Fruit fly (Drosophila melanogaster) whole organism, embryonic: ENCODE data around the gene Porin2.

Experiments used
- ATbp ChIP-seq: fragments of 200-800 bp; sonication (Bioruptor generic); optimal IDR thresholded peaks from 2 replicates; lab custom pipeline; 2017; ENCODE audit warnings: missing biosample characterization, mild to moderate bottlenecking, missing genetic modification characterization, missing genetic modification reagents
- Asciz ChIP-seq: fragments of 200-800 bp; sonication (Bioruptor generic); optimal IDR thresholded peaks from 2 replicates; lab custom pipeline; 2017; ENCODE audit warnings: missing biosample characterization, mild to moderate bottlenecking, missing genetic modification characterization, missing genetic modification reagents
- B-H1 ChIP-seq: fragments of 200-800 bp; sonication (Bioruptor generic); IDR thresholded peaks from 3 replicates; pipeline ENCODE4 v1.3.6; 2022; ENCODE audit warnings: missing biosample characterization, missing genetic modification characterization
- Bgb ChIP-seq: fragments of 200-800 bp; sonication (Bioruptor generic); IDR thresholded peaks from 2 replicates; pipeline ENCODE4 v1.3.6; 2022; ENCODE audit warnings: missing biosample characterization, missing genetic modification characterization; ENCODE audit not compliant: partially characterized antibody
- CG10321 ChIP-seq: fragments of 200-800 bp; sonication (Bioruptor generic); IDR thresholded peaks from 2 replicates; pipeline ENCODE4 v1.3.6; 2022; ENCODE audit warnings: missing biosample characterization, missing genetic modification characterization
- CG10543 ChIP-seq: fragments of 200-800 bp; sonication (Bioruptor generic); optimal IDR thresholded peaks from 3 replicates; lab custom pipeline; 2017; ENCODE audit warnings: missing biosample characterization, mild to moderate bottlenecking, missing genetic modification characterization, moderate library complexity
- CG10979 ChIP-seq: fragments of 200-800 bp; sonication (Bioruptor generic); optimal IDR thresholded peaks from 2 replicates; lab custom pipeline; 2018; ENCODE audit warnings: missing biosample characterization, mild to moderate bottlenecking, missing genetic modification characterization, moderate library complexity
- CG11093 ChIP-seq: fragments of 200-800 bp; sonication (Bioruptor generic); IDR thresholded peaks from 3 replicates; pipeline ENCODE4 v1.3.6; 2022; ENCODE audit warnings: missing biosample characterization, missing genetic modification characterization
- CG12236 ChIP-seq: fragments of 200-800 bp; sonication (Bioruptor generic); optimal IDR thresholded peaks from 2 replicates; lab custom pipeline; 2016; ENCODE audit warnings: missing biosample characterization, missing genetic modification characterization
- CG15601 ChIP-seq: fragments of 200-800 bp; sonication (Bioruptor generic); optimal IDR thresholded peaks from 3 replicates; lab custom pipeline; 2019; ENCODE audit warnings: missing biosample characterization, mild to moderate bottlenecking, missing genetic modification characterization, moderate library complexity
- CG15696 ChIP-seq: fragments of 200-800 bp; sonication (Bioruptor generic); optimal IDR thresholded peaks from 2 replicates; lab custom pipeline; 2019; ENCODE audit warnings: missing biosample characterization, mild to moderate bottlenecking, missing genetic modification characterization, moderate library complexity
- CG17361 ChIP-seq: fragments of 200-800 bp; sonication (Bioruptor generic); IDR thresholded peaks from 3 replicates; pipeline ENCODE4 v1.3.6; 2022; ENCODE audit warnings: missing biosample characterization, missing genetic modification characterization
- CG17802 ChIP-seq: fragments of 200-800 bp; sonication (Bioruptor generic); optimal IDR thresholded peaks from 2 replicates; lab custom pipeline; 2018; ENCODE audit warnings: missing biosample characterization, mild to moderate bottlenecking, missing genetic modification characterization, moderate library complexity
- CG2202 ChIP-seq: fragments of 200-800 bp; sonication (Bioruptor generic); optimal IDR thresholded peaks from 2 replicates; lab custom pipeline; 2018; ENCODE audit warnings: missing biosample characterization, mild to moderate bottlenecking, missing genetic modification characterization
- CG3407 ChIP-seq: fragments of 200-800 bp; sonication (Bioruptor generic); optimal IDR thresholded peaks from 2 replicates; lab custom pipeline; 2018; ENCODE audit warnings: missing biosample characterization, mild to moderate bottlenecking, missing genetic modification characterization
- CG3838 ChIP-seq: fragments of 200-800 bp; sonication (Bioruptor generic); optimal IDR thresholded peaks from 3 replicates; lab custom pipeline; 2016; ENCODE audit warnings: missing biosample characterization, missing genetic modification characterization
- CG7928 ChIP-seq: fragments of 200-800 bp; sonication (Bioruptor generic); optimal IDR thresholded peaks from 2 replicates; lab custom pipeline; 2017; ENCODE audit warnings: missing biosample characterization, mild to moderate bottlenecking, missing genetic modification characterization
- CG7987 ChIP-seq: fragments of 200-800 bp; sonication (Bioruptor generic); optimal IDR thresholded peaks from 2 replicates; lab custom pipeline; 2018; ENCODE audit warnings: missing biosample characterization, mild to moderate bottlenecking, missing genetic modification characterization, moderate library complexity
- CG9817 ChIP-seq: fragments of 200-800 bp; sonication (Bioruptor generic); optimal IDR thresholded peaks from 2 replicates; lab custom pipeline; 2018; ENCODE audit warnings: missing biosample characterization, mild to moderate bottlenecking, missing genetic modification characterization, moderate library complexity
- CkIIα-i1 ChIP-seq: fragments of 200-800 bp; sonication (Bioruptor generic); IDR thresholded peaks from 2 replicates; pipeline ENCODE4 v1.3.6; 2022; ENCODE audit warnings: missing biosample characterization, missing genetic modification characterization
- Dip2 ChIP-seq: fragments of 200-800 bp; sonication (Bioruptor generic); IDR thresholded peaks from 2 replicates; pipeline ENCODE4 v1.3.6; 2022; ENCODE audit warnings: missing biosample characterization, missing genetic modification characterization
- Drgx ChIP-seq: fragments of 200-800 bp; sonication (Bioruptor generic); IDR thresholded peaks from 2 replicates; pipeline ENCODE4 v1.3.6; 2022; ENCODE audit warnings: missing biosample characterization, missing genetic modification characterization
- Fer3 ChIP-seq: fragments of 200-800 bp; sonication (Bioruptor generic); optimal IDR thresholded peaks from 2 replicates; lab custom pipeline; 2018; ENCODE audit warnings: missing biosample characterization, mild to moderate bottlenecking, missing genetic modification characterization, moderate library complexity
- HHEX ChIP-seq: fragments of 200-800 bp; sonication (Bioruptor generic); optimal IDR thresholded peaks from 3 replicates; lab custom pipeline; 2017; ENCODE audit warnings: missing biosample characterization, mild to moderate bottlenecking, missing genetic modification characterization, missing genetic modification reagents
- Hr3 ChIP-seq: fragments of 200-800 bp; sonication (Bioruptor generic); optimal IDR thresholded peaks from 3 replicates; lab custom pipeline; 2016; ENCODE audit warnings: missing biosample characterization, missing genetic modification characterization
- Meics ChIP-seq: fragments of 200-800 bp; sonication (Bioruptor generic); optimal IDR thresholded peaks from 2 replicates; lab custom pipeline; 2017; ENCODE audit warnings: missing biosample characterization, mild to moderate bottlenecking, missing genetic modification characterization
- Neu2 ChIP-seq: fragments of 200-800 bp; sonication (Bioruptor generic); optimal IDR thresholded peaks from 3 replicates; lab custom pipeline; 2016; ENCODE audit warnings: missing biosample characterization, missing genetic modification characterization, borderline replicate concordance
- Six4 ChIP-seq: fragments of 200-800 bp; sonication (Bioruptor generic); optimal IDR thresholded peaks from 2 replicates; lab custom pipeline; 2016; ENCODE audit warnings: missing biosample characterization, missing genetic modification characterization
- Sox100B ChIP-seq: fragments of 200-800 bp; sonication (Bioruptor generic); optimal IDR thresholded peaks from 3 replicates; lab custom pipeline; 2018; ENCODE audit warnings: missing biosample characterization, mild to moderate bottlenecking, missing genetic modification characterization
- TFAM ChIP-seq: fragments of 200-800 bp; sonication (Bioruptor generic); optimal IDR thresholded peaks from 2 replicates; lab custom pipeline; 2017; ENCODE audit warnings: missing biosample characterization, missing genetic modification characterization, inconsistent platforms
- ase ChIP-seq: fragments of 200-800 bp; sonication (Bioruptor generic); IDR thresholded peaks from 3 replicates; pipeline ENCODE4 v1.3.6; 2022; ENCODE audit warnings: missing biosample characterization, missing genetic modification characterization
- br ChIP-seq: fragments of >200 bp; optimal IDR thresholded peaks from 2 replicates; lab custom pipeline; 2017
- cg ChIP-seq: fragments of 200-800 bp; sonication (Bioruptor generic); optimal IDR thresholded peaks from 3 replicates; lab custom pipeline; 2019; ENCODE audit warnings: missing biosample characterization, mild to moderate bottlenecking, missing genetic modification characterization, moderate library complexity
- da ChIP-seq: fragments of 200-800 bp; sonication (Bioruptor generic); optimal IDR thresholded peaks from 2 replicates; lab custom pipeline; 2016; ENCODE audit warnings: missing biosample characterization, missing genetic modification characterization
- disco-r ChIP-seq: fragments of 200-800 bp; sonication (Bioruptor generic); optimal IDR thresholded peaks from 2 replicates; lab custom pipeline; 2016; ENCODE audit warnings: missing biosample characterization, missing genetic modification characterization
- fd64A ChIP-seq: fragments of 200-800 bp; sonication (Bioruptor generic); optimal IDR thresholded peaks from 3 replicates; lab custom pipeline; 2018; ENCODE audit warnings: missing biosample characterization, mild to moderate bottlenecking, missing genetic modification characterization
- gfzf ChIP-seq: fragments of 200-800 bp; sonication (Bioruptor generic); optimal IDR thresholded peaks from 2 replicates; lab custom pipeline; 2016; ENCODE audit warnings: missing biosample characterization, mild to moderate bottlenecking, missing genetic modification characterization, moderate library complexity
- jing ChIP-seq: fragments of 200-800 bp; sonication (Bioruptor generic); optimal IDR thresholded peaks from 2 replicates; lab custom pipeline; 2018; ENCODE audit warnings: missing biosample characterization, mild to moderate bottlenecking, missing genetic modification characterization
- maf-S ChIP-seq: fragments of 200-800 bp; sonication (Bioruptor generic); optimal IDR thresholded peaks from 2 replicates; lab custom pipeline; 2016; ENCODE audit warnings: missing biosample characterization, missing genetic modification characterization
- pan ChIP-seq, 4 experiments: fragments of >200 bp in 3 of 4; fragments of 200-800 bp in 1 of 4; sonication (Bioruptor generic) in 1 of 4; optimal IDR thresholded peaks in 3 of 4; IDR thresholded peaks in 1 of 4; 2 replicates each; pipeline versions ENCODE4 v1.3.6 to Lab custom; 2017 to 2022; ENCODE audit warnings: missing biosample characterization in 2 of 4, missing genetic modification characterization in 2 of 4, mixed read lengths in 1 of 4
- peb ChIP-seq: fragments of 200-800 bp; sonication (Bioruptor generic); IDR thresholded peaks from 2 replicates; pipeline ENCODE4 v1.3.6; 2022; ENCODE audit warnings: missing biosample characterization, missing genetic modification characterization
- pzg ChIP-seq: fragments of 200-800 bp; sonication (Bioruptor generic); optimal IDR thresholded peaks from 3 replicates; lab custom pipeline; 2018; ENCODE audit warnings: missing biosample characterization, mild to moderate bottlenecking, missing genetic modification characterization, moderate library complexity
- run ChIP-seq: fragments of 200-800 bp; sonication (Bioruptor generic); optimal IDR thresholded peaks from 3 replicates; lab custom pipeline; 2018; ENCODE audit warnings: missing biosample characterization, mild to moderate bottlenecking, missing genetic modification characterization
- sc ChIP-seq, 3 experiments: fragments of >200 bp in 2 of 3; fragments of 200-800 bp in 1 of 3; sonication (Bioruptor generic) in 1 of 3; optimal IDR thresholded peaks; 2 replicates in 2 of 3; 3 replicates in 1 of 3; lab custom pipeline; 2017; ENCODE audit warnings: mild to moderate bottlenecking in 1 of 3, missing biosample characterization in 1 of 3, missing genetic modification characterization in 1 of 3, missing genetic modification reagents in 1 of 3
- sisA ChIP-seq: fragments of 200-800 bp; sonication (Bioruptor generic); IDR thresholded peaks from 2 replicates; pipeline ENCODE4 v1.3.6; 2022; ENCODE audit warnings: missing biosample characterization, missing genetic modification characterization
- tgo ChIP-seq: fragments of 200-800 bp; sonication (Bioruptor generic); IDR thresholded peaks from 3 replicates; pipeline ENCODE4 v1.3.6; 2022; ENCODE audit warnings: missing biosample characterization, missing genetic modification characterization
- vnd ChIP-seq: fragments of 200-800 bp; sonication (Bioruptor generic); IDR thresholded peaks from 3 replicates; pipeline ENCODE4 v1.3.6; 2022; ENCODE audit warnings: missing biosample characterization, missing genetic modification characterization; ENCODE audit not compliant: partially characterized antibody
- vvl ChIP-seq: fragments of 200-800 bp; sonication (Bioruptor generic); IDR thresholded peaks from 2 replicates; pipeline ENCODE4 v1.3.6; 2022; ENCODE audit warnings: missing biosample characterization, missing genetic modification characterization
- zen ChIP-seq: fragments of 200-800 bp; sonication (Bioruptor generic); optimal IDR thresholded peaks from 3 replicates; lab custom pipeline; 2018; ENCODE audit warnings: missing biosample characterization, mild to moderate bottlenecking, missing genetic modification characterization, moderate library complexity

Porin2 gene

DNA sequence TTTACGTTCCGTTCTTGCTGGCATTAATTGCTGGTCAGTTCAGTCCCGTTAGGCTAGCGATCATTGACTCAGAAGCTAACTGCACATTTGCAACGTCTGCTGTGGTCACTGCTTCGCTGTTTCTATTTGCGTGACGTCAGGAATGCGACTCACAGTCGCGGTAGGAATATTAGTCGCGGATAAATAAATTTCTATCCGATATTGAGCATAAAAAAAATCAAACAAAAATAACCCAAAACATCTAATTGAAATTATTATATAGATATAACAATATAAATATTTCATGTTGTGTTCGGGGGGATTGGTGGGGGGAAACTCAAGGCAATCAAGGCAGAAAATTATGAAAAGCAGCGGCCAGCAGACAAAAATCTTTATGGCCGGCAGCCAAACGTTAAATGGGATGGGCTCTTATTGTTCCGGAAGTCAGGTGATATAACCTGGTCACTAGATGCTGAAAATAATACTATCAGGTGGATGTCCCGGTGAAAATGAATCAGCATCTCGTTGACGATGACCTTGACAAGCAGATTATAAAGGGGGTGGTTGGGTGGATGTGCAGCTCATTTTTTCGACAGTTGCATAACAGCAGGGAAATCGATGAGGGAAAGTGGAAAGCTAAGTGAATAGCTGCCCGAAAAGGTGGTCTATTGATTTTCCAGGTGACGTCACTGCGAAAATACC lies 2.8 kb upstream of the Porin2 start, which contains the start of gene SmydA-3 (continued):
- TF ChIP-seq CG10321 (no peak), CG10979 (peak; percentile 23), CG2202 (tag; lab: Kevin White, UChicago) (no peak), CG3838 (no peak), CG15696 (tag; lab: Kevin White, UChicago) (no peak), br (no peak), CG12236 (no peak), HHEX (GFP tag; lab: Kevin White, UChicago) (peak; percentile 46), Dip2 (no peak), CG11093 (GFP tag; lab: Robert Waterston, UW) (0 out of 3 replicates have a peak, but pooled peaks have one; percentile 9), Drgx (GFP tag; lab: Robert Waterston, UW) (peak; percentile 79), Neu2 (no peak), Meics (GFP tag; lab: Kevin White, UChicago) (peak; percentile 44), tgo (GFP tag; lab: Robert Waterston, UW) (peak; percentile 42; the same call in 1 of the 3 replicates), vnd (GFP tag; lab: Robert Waterston, UW) (no peak), sc (optimal IDR thresholded peaks at IDR 0.05; lab: Kevin White, UChicago) (no peak), sc (GFP tag; optimal IDR thresholded peaks at IDR 0.05; lab: Kevin White, UChicago) (no peak), fd64A (GFP tag; lab: Kevin White, UChicago) (no peak), Sox100B (GFP tag; lab: Kevin White, UChicago) (no peak), B-H1 (GFP tag; lab: Robert Waterston, UW) (no peak; the same call in 2 of the 3 replicates), zen (tag; lab: Kevin White, UChicago) (no peak), TFAM (GFP tag; lab: Kevin White, UChicago) (no peak), disco-r (GFP tag; lab: Kevin White, UChicago) (no peak), CG17802 (no peak), peb (GFP tag; lab: Robert Waterston, UW) (no peak), vvl (GFP tag; lab: Robert Waterston, UW) (peak; percentile 54), pzg (GFP tag; lab: Kevin White, UChicago) (no peak), Bgb (GFP tag; lab: Robert Waterston, UW) (no peak), CG17361 (GFP tag; lab: Robert Waterston, UW) (no peak; the same call in 2 of the 3 replicates), CG7928 (GFP tag; lab: Kevin White, UChicago) (no peak), CG3407 (GFP tag; lab: Kevin White, UChicago) (no peak), Hr3 (no peak), CG9817 (no peak), jing (GFP tag; lab: Kevin White, UChicago) (no peak), sisA (no peak), maf-S (GFP tag; lab: Kevin White, UChicago) (no peak), gfzf (GFP tag; lab: Kevin White, UChicago) (no peak), CkIIα-i1 (GFP tag; lab: Robert Waterston, UW) (no peak), pan (optimal IDR thresholded peaks at IDR 0.05; lab: Kevin White, UChicago) (no peak), pan (GFP tag; optimal IDR thresholded peaks at IDR 0.05 in 1 of 2, IDR thresholded peaks at IDR 0.05 in 1 of 2) (peak in 1 of 2 experiments; percentile 38), CG7987 (GFP tag; lab: Kevin White, UChicago) (no peak), ATbp (GFP tag; lab: Kevin White, UChicago) (peak; percentile 7), Fer3 (tag; lab: Kevin White, UChicago) (no peak), CG10543 (GFP tag; lab: Kevin White, UChicago) (peak; percentile 25), Asciz (GFP tag; lab: Kevin White, UChicago) (peak; percentile 5), ase (GFP tag; lab: Robert Waterston, UW) (no peak), run (tag; lab: Kevin White, UChicago) (no peak), Six4 (GFP tag; lab: Kevin White, UChicago) (no peak), da (GFP tag; lab: Kevin White, UChicago) (no peak), cg (no peak), CG15601 (tag; lab: Kevin White, UChicago) (no peak)
